Worm (Caenorhabditis elegans): ENCODE results near the gene F55F10.1.

The F55F10.1 gene

DNA sequence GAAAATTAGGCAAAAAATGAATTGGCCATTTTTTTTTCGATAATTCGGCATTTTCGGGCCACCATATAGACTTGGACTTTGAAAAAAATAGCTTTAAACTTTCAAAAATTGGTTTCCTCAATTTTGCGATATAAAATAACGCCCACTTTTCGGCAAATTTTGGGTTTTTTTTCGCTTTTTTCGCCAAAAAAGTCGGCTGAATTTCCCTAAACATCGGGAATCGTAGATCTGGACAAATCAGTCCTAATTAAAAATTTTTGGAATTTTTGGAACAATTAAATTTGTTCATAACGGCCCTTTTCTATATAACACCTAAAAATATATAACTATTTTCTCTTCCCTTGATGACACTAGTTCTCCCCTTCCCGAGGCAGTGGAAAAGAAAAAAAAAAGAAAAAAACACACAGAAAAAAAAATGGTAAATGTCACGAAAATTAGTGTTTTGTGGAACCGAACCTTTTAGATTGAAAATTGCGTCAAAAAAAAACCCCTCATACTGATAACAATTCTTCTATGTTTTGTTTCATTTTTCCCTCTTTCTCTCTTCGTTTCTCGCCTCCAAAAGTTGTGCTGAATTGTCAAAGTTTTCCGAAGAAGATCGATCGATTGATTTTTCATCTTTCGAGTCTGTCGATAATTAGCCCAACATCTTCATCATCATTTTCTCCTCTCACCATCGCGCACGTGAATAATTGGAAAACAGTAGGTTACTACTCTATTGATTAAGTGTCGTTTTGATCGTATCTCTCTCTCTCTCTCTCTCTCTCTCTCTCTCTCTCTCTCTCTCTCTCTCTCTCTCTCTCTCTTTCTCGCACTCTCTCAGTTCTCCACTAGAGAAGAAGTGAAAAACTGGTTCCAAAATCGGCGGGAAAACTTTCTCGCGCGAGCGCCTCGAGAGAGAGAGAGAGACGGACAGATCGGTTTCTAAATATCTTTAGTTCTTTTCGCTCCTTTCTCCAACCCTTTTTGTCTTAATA, 40.0 kb downstream of the F55F10.1 start, which contains the start of gene Y24D9A.6 (continued):
- peak; percentile 13; the same call in 1 of the 2 replicates for TF ChIP-seq hmg-1.1 (GFP tag; IDR thresholded peaks at IDR 0.05)
- TF ChIP-seq nhr-28 (tag; optimal IDR thresholded peaks at IDR 0.05) = peak; percentile 69
- TF ChIP-seq mes-2 (tag; optimal IDR thresholded peaks at IDR 0.05; ENCODE audit: poor library complexity, severe bottlenecking) = peak; percentile 36
- no peak for TF ChIP-seq gei-8 (GFP tag; optimal IDR thresholded peaks at IDR 0.05)
- no peak for TF ChIP-seq attf-4 (tag; optimal IDR thresholded peaks at IDR 0.05)
- no peak for TF ChIP-seq madf-9 (GFP tag; conservative IDR thresholded peaks at IDR 0.05)
- no peak for TF ChIP-seq ceh-62 (tag; optimal IDR thresholded peaks at IDR 0.05)
- no peak for TF ChIP-seq daf-16 (GFP tag; optimal IDR thresholded peaks at IDR 0.05)
- TF ChIP-seq daf-16 (tag; optimal IDR thresholded peaks at IDR 0.05) = peak; percentile 3
- TF ChIP-seq unc-130 (GFP tag; optimal IDR thresholded peaks at IDR 0.05) = no peak
- TF ChIP-seq mxl-3 (GFP tag; optimal IDR thresholded peaks at IDR 0.05) = peak; percentile 50
- TF ChIP-seq dve-1 (tag; optimal IDR thresholded peaks at IDR 0.05; ENCODE audit: insufficient read depth) = peak; percentile 64
- TF ChIP-seq zip-11 (GFP tag; IDR thresholded peaks at IDR 0.05) = no peak
- TF ChIP-seq set-16 (GFP tag; IDR thresholded peaks at IDR 0.05) = peak; percentile 81
- no peak for TF ChIP-seq nhr-41 (GFP tag; IDR thresholded peaks at IDR 0.05)
- peak; percentile 19 to 81 for TF ChIP-seq mdl-1 (tag; optimal IDR thresholded peaks at IDR 0.05)
- peak; percentile 58 for TF ChIP-seq mep-1 (tag; optimal IDR thresholded peaks at IDR 0.05)
- peak; percentile 27 for TF ChIP-seq nhr-10 (tag; optimal IDR thresholded peaks at IDR 0.05)
- peak; percentile 23 for TF ChIP-seq cey-2 (tag; optimal IDR thresholded peaks at IDR 0.05; ENCODE audit: borderline replicate concordance, insufficient read depth)
- TF ChIP-seq F37D6.2 (tag; optimal IDR thresholded peaks at IDR 0.05) = no peak
- TF ChIP-seq ceh-20 (GFP tag; IDR thresholded peaks at IDR 0.05) = peak; percentile 69; the same call in 1 of the 2 replicates
- TF ChIP-seq lsy-2 (tag; optimal IDR thresholded peaks at IDR 0.05) = peak in 1 of 2 experiments; percentile 61
- TF ChIP-seq dmd-8 (GFP tag; IDR thresholded peaks at IDR 0.05) = 0 out of 2 replicates have a peak, but pooled peaks have one; percentile 24
- peak; percentile 8 to 61 for TF ChIP-seq hif-1 (tag; optimal IDR thresholded peaks at IDR 0.05)
- TF ChIP-seq snpc-4 (tag; optimal IDR thresholded peaks at IDR 0.05) = no peak
- peak; percentile 88 for TF ChIP-seq hlh-11 (tag; optimal IDR thresholded peaks at IDR 0.05)
- TF ChIP-seq hlh-30 (tag; optimal IDR thresholded peaks at IDR 0.05; ENCODE audit: insufficient read depth) = peak; percentile 77
- TF ChIP-seq unc-62 (GFP tag; optimal IDR thresholded peaks at IDR 0.05 in 1 of 2) = peak in 1 of 2 experiments; percentile 99
- no peak for TF ChIP-seq unc-62 (tag; optimal IDR thresholded peaks at IDR 0.05)
- no peak for TF ChIP-seq egl-27 (tag; optimal IDR thresholded peaks at IDR 0.05)
- no peak for TF ChIP-seq dmd-9 (GFP tag; IDR thresholded peaks at IDR 0.05)

ce11 chrIV:4402413-4402812, 41.8 kb downstream of the F55F10.1 start:
- TF ChIP-seq aha-1 (tag) (peak; percentile 32), ZK337.2 (GFP tag; IDR thresholded peaks at IDR 0.05) (no peak), lsy-2 (tag; optimal IDR thresholded peaks at IDR 0.05) (peak in 1 of 2 experiments; percentile 52), lin-38 (GFP tag; IDR thresholded peaks at IDR 0.05) (no peak), hlh-11 (tag; optimal IDR thresholded peaks at IDR 0.05) (peak; percentile 67), dpl-1 (GFP tag; optimal IDR thresholded peaks at IDR 0.05) (peak; percentile 20), mep-1 (tag; optimal IDR thresholded peaks at IDR 0.05) (peak; percentile 66), dve-1 (tag; optimal IDR thresholded peaks at IDR 0.05; ENCODE audit: insufficient read depth) (peak; percentile 66), nhr-111 (GFP tag; optimal IDR thresholded peaks at IDR 0.05) (no peak), T20F7.1 (GFP tag; optimal IDR thresholded peaks at IDR 0.05) (peak; percentile 18), nhr-25 (tag; optimal IDR thresholded peaks at IDR 0.05; ENCODE audit: borderline replicate concordance, insufficient read depth) (peak; percentile 4), nhr-28 (tag; optimal IDR thresholded peaks at IDR 0.05) (peak; percentile 60), hlh-30 (tag; optimal IDR thresholded peaks at IDR 0.05; ENCODE audit: insufficient read depth) (peak; percentile 91), zfp-2 (tag; optimal IDR thresholded peaks at IDR 0.05) (no peak), mdl-1 (tag; optimal IDR thresholded peaks at IDR 0.05) (peak in 1 of 2 experiments; percentile 28), Y105C5A.15 (GFP tag; IDR thresholded peaks at IDR 0.05) (no peak), ceh-62 (tag; optimal IDR thresholded peaks at IDR 0.05) (no peak), hif-1 (tag; optimal IDR thresholded peaks at IDR 0.05) (peak in 1 of 2 experiments; percentile 3), nhr-76 (tag; optimal IDR thresholded peaks at IDR 0.05) (no peak)

Data from whole organism, L4 larva.